Fruit fly (Drosophila melanogaster) whole organism, embryonic: ENCODE measurements around the gene Bub1.
A peak's percentile ranks its signal among the peaks of the same experiment; 100 is the strongest.

Experiments used
- BtbVII ChIP-seq: fragments of 200-800 bp; sonication (Bioruptor generic); optimal IDR thresholded peaks from 3 replicates; lab custom pipeline; 2017; ENCODE audit warnings: missing biosample characterization, mild to moderate bottlenecking, missing genetic modification characterization
- CG11560 ChIP-seq: fragments of 200-800 bp; sonication (Bioruptor generic); IDR thresholded peaks from 3 replicates; pipeline ENCODE4 v1.3.6; 2022; ENCODE audit warnings: missing biosample characterization, missing genetic modification characterization
- CG12155 ChIP-seq: fragments of 200-800 bp; sonication (Bioruptor generic); optimal IDR thresholded peaks from 3 replicates; lab custom pipeline; 2016; ENCODE audit warnings: missing biosample characterization, missing genetic modification characterization
- CG12391 ChIP-seq: fragments of 200-800 bp; sonication (Bioruptor generic); optimal IDR thresholded peaks from 3 replicates; lab custom pipeline; 2018; ENCODE audit warnings: missing biosample characterization, mild to moderate bottlenecking, missing genetic modification characterization, moderate library complexity
- CG13894 ChIP-seq: fragments of 200-800 bp; sonication (Bioruptor generic); optimal IDR thresholded peaks from 3 replicates; lab custom pipeline; 2018; ENCODE audit warnings: missing biosample characterization, mild to moderate bottlenecking, missing genetic modification characterization, moderate library complexity
- CG1603 ChIP-seq: fragments of 200-800 bp; sonication (Bioruptor generic); optimal IDR thresholded peaks from 2 replicates; lab custom pipeline; 2019; ENCODE audit warnings: missing biosample characterization, mild to moderate bottlenecking, missing genetic modification characterization, moderate library complexity
- CG16815 ChIP-seq: fragments of 200-800 bp; sonication (Bioruptor generic); optimal IDR thresholded peaks from 3 replicates; lab custom pipeline; 2017; ENCODE audit warnings: missing biosample characterization, mild to moderate bottlenecking, missing genetic modification characterization
- CG17328 ChIP-seq: fragments of 200-800 bp; sonication (Bioruptor generic); IDR thresholded peaks from 2 replicates; pipeline ENCODE4 v1.3.6; 2022; ENCODE audit warnings: missing biosample characterization, missing genetic modification characterization
- CG1792 ChIP-seq: fragments of 200-800 bp; sonication (Bioruptor generic); optimal IDR thresholded peaks from 2 replicates; lab custom pipeline; 2016; ENCODE audit warnings: missing biosample characterization, missing genetic modification characterization
- CG2202 ChIP-seq: fragments of 200-800 bp; sonication (Bioruptor generic); optimal IDR thresholded peaks from 2 replicates; lab custom pipeline; 2018; ENCODE audit warnings: missing biosample characterization, mild to moderate bottlenecking, missing genetic modification characterization
- CG30431 ChIP-seq: fragments of 200-800 bp; sonication (Bioruptor generic); optimal IDR thresholded peaks from 2 replicates; lab custom pipeline; 2017; ENCODE audit warnings: missing biosample characterization, missing genetic modification characterization
- CG31388 ChIP-seq: fragments of 200-800 bp; sonication (Bioruptor generic); optimal IDR thresholded peaks from 2 replicates; lab custom pipeline; 2016; ENCODE audit warnings: missing biosample characterization, missing genetic modification characterization
- CG32767 ChIP-seq: fragments of 200-800 bp; sonication (Bioruptor generic); IDR thresholded peaks from 2 replicates; pipeline ENCODE4 v1.3.6; 2022; ENCODE audit warnings: missing biosample characterization, missing genetic modification characterization
- CG4424 ChIP-seq: fragments of 200-800 bp; sonication (Bioruptor generic); optimal IDR thresholded peaks from 3 replicates; lab custom pipeline; 2016; ENCODE audit warnings: missing biosample characterization, missing genetic modification characterization
- CG6791 ChIP-seq: fragments of 200-800 bp; sonication (Bioruptor generic); IDR thresholded peaks from 3 replicates; pipeline ENCODE4 v1.3.6; 2022; ENCODE audit warnings: missing biosample characterization, missing genetic modification characterization; ENCODE audit not compliant: partially characterized antibody
- CG9437 ChIP-seq: fragments of 200-800 bp; sonication (Bioruptor generic); optimal IDR thresholded peaks from 2 replicates; lab custom pipeline; 2018; ENCODE audit warnings: missing biosample characterization, mild to moderate bottlenecking, missing genetic modification characterization
- D19A ChIP-seq: fragments of 200-800 bp; optimal IDR thresholded peaks from 3 replicates; lab custom pipeline; 2019; ENCODE audit warnings: missing biosample characterization, mild to moderate bottlenecking, missing genetic modification characterization, moderate library complexity
- Deaf1 ChIP-seq: fragments of 200-800 bp; optimal IDR thresholded peaks from 3 replicates; lab custom pipeline; 2019; ENCODE audit warnings: missing biosample characterization, mild to moderate bottlenecking, missing genetic modification characterization, moderate library complexity
- Dip2 ChIP-seq: fragments of 200-800 bp; sonication (Bioruptor generic); IDR thresholded peaks from 2 replicates; pipeline ENCODE4 v1.3.6; 2022; ENCODE audit warnings: missing biosample characterization, missing genetic modification characterization
- Dp ChIP-seq: fragments of 200-800 bp; sonication (Bioruptor generic); optimal IDR thresholded peaks from 2 replicates; lab custom pipeline; 2018; ENCODE audit warnings: missing biosample characterization, mild to moderate bottlenecking, missing genetic modification characterization, moderate library complexity
- Hr51 ChIP-seq, 2 experiments: fragments of 200-800 bp; sonication (Bioruptor generic); optimal IDR thresholded peaks; 2 replicates in 1 of 2; 3 replicates in 1 of 2; lab custom pipeline; 2016 to 2018; ENCODE audit warnings: missing biosample characterization in 2 of 2, missing genetic modification characterization in 2 of 2, mild to moderate bottlenecking in 1 of 2, moderate library complexity in 1 of 2
- Med ChIP-seq: fragments of 200-800 bp; sonication (Bioruptor generic); peaks from one replicate; lab custom pipeline; 2016; ENCODE audit warnings: missing biosample characterization, missing genetic modification characterization, mild to moderate bottlenecking, inconsistent platforms, moderate library complexity
- Myb ChIP-seq: fragments of 200-800 bp; sonication (Bioruptor generic); optimal IDR thresholded peaks from 2 replicates; lab custom pipeline; 2016; ENCODE audit warnings: missing biosample characterization, missing genetic modification characterization
- PHDP ChIP-seq: fragments of 200-800 bp; sonication (Bioruptor generic); optimal IDR thresholded peaks from 3 replicates; lab custom pipeline; 2018; ENCODE audit warnings: missing biosample characterization, mild to moderate bottlenecking, missing genetic modification characterization, moderate library complexity
- Pdp1 ChIP-seq, 2 experiments: fragments of 200-800 bp; sonication (Bioruptor generic); optimal IDR thresholded peaks; 3 replicates each; lab custom pipeline; 2016; ENCODE audit warnings: missing biosample characterization in 2 of 2, missing genetic modification characterization in 2 of 2, mild to moderate bottlenecking in 1 of 2, moderate library complexity in 1 of 2
- Rx ChIP-seq: fragments of 200-800 bp; sonication (Bioruptor generic); IDR thresholded peaks from 2 replicates; pipeline ENCODE4 v1.3.6; 2022; ENCODE audit warnings: missing biosample characterization, missing genetic modification characterization
- Sox102F ChIP-seq: fragments of 200-800 bp; sonication (Bioruptor generic); optimal IDR thresholded peaks from 2 replicates; lab custom pipeline; 2018; ENCODE audit warnings: missing biosample characterization, mild to moderate bottlenecking, missing genetic modification characterization, moderate library complexity
- Spps ChIP-seq: fragments of 200-800 bp; sonication (Bioruptor generic); optimal IDR thresholded peaks from 2 replicates; lab custom pipeline; 2018; ENCODE audit warnings: missing biosample characterization, mild to moderate bottlenecking, missing genetic modification characterization
- Sry-β ChIP-seq: fragments of 200-800 bp; sonication (Bioruptor generic); optimal IDR thresholded peaks from 2 replicates; lab custom pipeline; 2018; ENCODE audit warnings: missing biosample characterization, mild to moderate bottlenecking, missing genetic modification characterization, moderate library complexity
- Xbp1 ChIP-seq: fragments of 200-800 bp; sonication (Bioruptor generic); optimal IDR thresholded peaks from 3 replicates; lab custom pipeline; 2016; ENCODE audit warnings: missing biosample characterization, mild to moderate bottlenecking, missing genetic modification characterization
- ase ChIP-seq: fragments of 200-800 bp; sonication (Bioruptor generic); IDR thresholded peaks from 3 replicates; pipeline ENCODE4 v1.3.6; 2022; ENCODE audit warnings: missing biosample characterization, missing genetic modification characterization
- dmrt11E ChIP-seq: fragments of 200-800 bp; sonication (Bioruptor generic); optimal IDR thresholded peaks from 3 replicates; lab custom pipeline; 2018; ENCODE audit warnings: missing biosample characterization, mild to moderate bottlenecking, missing genetic modification characterization, moderate library complexity
- dmrt99B ChIP-seq: fragments of 200-800 bp; sonication (Bioruptor generic); optimal IDR thresholded peaks from 2 replicates; lab custom pipeline; 2018; ENCODE audit warnings: missing biosample characterization, mild to moderate bottlenecking, missing genetic modification characterization, moderate library complexity
- dpn ChIP-seq, 2 experiments: fragments of 200-800 bp; sonication (Bioruptor generic); optimal IDR thresholded peaks; 3 replicates each; lab custom pipeline; 2016; ENCODE audit warnings: missing biosample characterization in 2 of 2, missing genetic modification characterization in 2 of 2
- eve ChIP-seq, 2 experiments: fragments of >200 bp; optimal IDR thresholded peaks; 2 replicates each; lab custom pipeline; 2017; ENCODE audit warnings: missing biosample characterization in 2 of 2, missing genetic modification characterization in 2 of 2
- ewg ChIP-seq: fragments of 200-800 bp; sonication (Bioruptor generic); optimal IDR thresholded peaks from 3 replicates; lab custom pipeline; 2017; ENCODE audit warnings: mild to moderate bottlenecking, missing biosample characterization, missing genetic modification reagents, missing genetic modification characterization
- gro ChIP-seq: fragments of 200-800 bp; sonication (Bioruptor generic); optimal IDR thresholded peaks from 2 replicates; lab custom pipeline; 2016; ENCODE audit warnings: missing biosample characterization, missing genetic modification characterization
- ind ChIP-seq: fragments of 200-800 bp; sonication (Bioruptor generic); optimal IDR thresholded peaks from 3 replicates; lab custom pipeline; 2016; ENCODE audit warnings: missing biosample characterization, missing genetic modification characterization
- lov ChIP-seq, 2 experiments: fragments of 200-800 bp in 1 of 2; fragments of >200 bp in 1 of 2; sonication (Bioruptor generic) in 1 of 2; IDR thresholded peaks in 1 of 2; optimal IDR thresholded peaks in 1 of 2; 2 replicates in 1 of 2; 3 replicates in 1 of 2; pipeline versions ENCODE4 v1.3.6 to Lab custom; 2017 to 2022; ENCODE audit warnings: missing biosample characterization in 1 of 2, missing genetic modification characterization in 1 of 2
- mirr ChIP-seq: fragments of 200-800 bp; sonication (Bioruptor generic); optimal IDR thresholded peaks from 3 replicates; lab custom pipeline; 2018; ENCODE audit warnings: missing biosample characterization, mild to moderate bottlenecking, missing genetic modification characterization
- nerfin-2 ChIP-seq: fragments of 200-800 bp; sonication (Bioruptor generic); IDR thresholded peaks from 2 replicates; pipeline ENCODE4 v1.3.6; 2022; ENCODE audit warnings: missing biosample characterization, missing genetic modification characterization; ENCODE audit not compliant: partially characterized antibody
- nmo ChIP-seq: fragments of 200-800 bp; sonication (Bioruptor generic); optimal IDR thresholded peaks from 2 replicates; lab custom pipeline; 2018; ENCODE audit warnings: missing biosample characterization, mild to moderate bottlenecking, missing genetic modification characterization, moderate library complexity
- otp ChIP-seq: fragments of 200-800 bp; sonication (Bioruptor generic); IDR thresholded peaks from 3 replicates; pipeline ENCODE4, ENCODE4 v1.3.6; 2022; ENCODE audit warnings: missing biosample characterization, missing genetic modification characterization
- phol ChIP-seq: fragments of 200-800 bp; sonication (Bioruptor generic); optimal IDR thresholded peaks from 3 replicates; lab custom pipeline; 2018; ENCODE audit warnings: missing biosample characterization, mild to moderate bottlenecking, missing genetic modification characterization, moderate library complexity
- pnt ChIP-seq: fragments of 200-800 bp; sonication (Bioruptor generic); optimal IDR thresholded peaks from 3 replicates; lab custom pipeline; 2016; ENCODE audit warnings: missing biosample characterization, missing genetic modification characterization
- prd ChIP-seq, 3 experiments: fragments of >200 bp in 2 of 3; fragments of 200-800 bp in 1 of 3; sonication (Bioruptor generic) in 1 of 3; optimal IDR thresholded peaks in 2 of 3; IDR thresholded peaks in 1 of 3; 2 replicates in 2 of 3; 3 replicates in 1 of 3; pipeline versions ENCODE4 v1.3.6 to Lab custom; 2017 to 2022; ENCODE audit warnings: missing biosample characterization in 1 of 3, missing genetic modification characterization in 1 of 3
- sens ChIP-seq: fragments of 200-800 bp; sonication (Bioruptor generic); peaks from one replicate; lab custom pipeline; 2016; ENCODE audit warnings: missing biosample characterization, missing genetic modification characterization

The Bub1 gene

dm6 chr2L:5297289-5297960, 18.8 kb downstream of the Bub1 start (continued):
- TF ChIP-seq CG1603 = peak; percentile 83
- peak; percentile 26 for TF ChIP-seq pnt (GFP tag; lab: Kevin White, UChicago)
- no peak for TF ChIP-seq CG13894
- TF ChIP-seq CG32767 (GFP tag; lab: Robert Waterston, UW) = no peak
- TF ChIP-seq ind (GFP tag; lab: Kevin White, UChicago) = peak; percentile 16
- TF ChIP-seq dpn (GFP tag; optimal IDR thresholded peaks at IDR 0.05; lab: Kevin White, UChicago) = peak in 1 of 2 experiments; percentile 18
- TF ChIP-seq Dip2 (GFP tag; lab: Robert Waterston, UW) = no peak
- TF ChIP-seq prd (optimal IDR thresholded peaks at IDR 0.05; lab: Kevin White, UChicago) = no peak
- TF ChIP-seq prd (GFP tag; IDR thresholded peaks at IDR 0.05; lab: Robert Waterston, UW) = 0 out of 3 replicates have a peak, but pooled peaks have one; percentile 18
- no peak for TF ChIP-seq Myb (GFP tag; lab: Kevin White, UChicago)
- no peak for TF ChIP-seq lov (optimal IDR thresholded peaks at IDR 0.05; lab: Kevin White, UChicago)
- TF ChIP-seq lov (GFP tag; IDR thresholded peaks at IDR 0.05; lab: Robert Waterston, UW) = 0 out of 3 replicates have a peak, but pooled peaks have one; percentile 56
- peak; percentile 61 for TF ChIP-seq CG12391
- TF ChIP-seq Rx (GFP tag; lab: Robert Waterston, UW) = peak; percentile 28; the same call in 1 of the 2 replicates
- peak; percentile 46 for TF ChIP-seq CG4424 (GFP tag; lab: Kevin White, UChicago)
- no peak for TF ChIP-seq CG11560
- TF ChIP-seq CG16815 (GFP tag; lab: Kevin White, UChicago) = no peak
- no peak for TF ChIP-seq CG1792 (GFP tag; lab: Kevin White, UChicago)
- TF ChIP-seq dmrt99B = peak; percentile 57
- TF ChIP-seq CG9437 = peak; percentile 29
- TF ChIP-seq BtbVII (GFP tag; lab: Kevin White, UChicago) = peak; percentile 37
- TF ChIP-seq PHDP (tag; lab: Kevin White, UChicago) = peak; percentile 59
- TF ChIP-seq Med (GFP tag; lab: Kevin White, UChicago) = peak; percentile 80
- TF ChIP-seq CG30431 (GFP tag; lab: Kevin White, UChicago) = no peak
- TF ChIP-seq ase = 0 out of 3 replicates have a peak, but pooled peaks have one; percentile 6
- peak; percentile 17 to 81 for TF ChIP-seq Pdp1 (GFP tag; optimal IDR thresholded peaks at IDR 0.05; lab: Kevin White, UChicago)
- peak; percentile 25 for TF ChIP-seq Xbp1 (GFP tag; lab: Kevin White, UChicago)
- TF ChIP-seq CG12155 = no peak
- peak; percentile 67 for TF ChIP-seq phol (tag; lab: Kevin White, UChicago)
- peak; percentile 62 for TF ChIP-seq dmrt11E
- TF ChIP-seq nerfin-2 = no peak
- peak; percentile 30 for TF ChIP-seq Sox102F (GFP tag; lab: Kevin White, UChicago)
- TF ChIP-seq mirr (GFP tag; lab: Kevin White, UChicago) = no peak
- no peak for TF ChIP-seq Sry-β
- no peak for TF ChIP-seq CG31388
- TF ChIP-seq sens (GFP tag; lab: Kevin White, UChicago) = peak; percentile 91
- peak; percentile 72 for TF ChIP-seq nmo (GFP tag; lab: Kevin White, UChicago)
- no peak for TF ChIP-seq gro (GFP tag; lab: Kevin White, UChicago)
- peak; percentile 47 for TF ChIP-seq D19A (tag; lab: Kevin White, UChicago)
- no peak for TF ChIP-seq eve (GFP tag; optimal IDR thresholded peaks at IDR 0.05; lab: Kevin White, UChicago)
- peak in 1 of 2 experiments; percentile 19 for TF ChIP-seq Hr51 (GFP tag; optimal IDR thresholded peaks at IDR 0.05; lab: Kevin White, UChicago)
- TF ChIP-seq CG6791 (GFP tag; lab: Robert Waterston, UW) = no peak
- TF ChIP-seq Dp (GFP tag; lab: Kevin White, UChicago) = no peak
- TF ChIP-seq otp (GFP tag; lab: Robert Waterston, UW) = 0 out of 3 replicates have a peak, but pooled peaks have one; percentile 18
- TF ChIP-seq CG2202 (tag; lab: Kevin White, UChicago) = peak; percentile 58
- TF ChIP-seq Deaf1 (tag; lab: Kevin White, UChicago) = no peak
- peak; percentile 7 for TF ChIP-seq Spps (tag; lab: Kevin White, UChicago)
- peak; percentile 57 for TF ChIP-seq CG17328
- TF ChIP-seq ewg (GFP tag; lab: Kevin White, UChicago) = peak; percentile 54
